Fruit fly (Drosophila melanogaster): Measurements from ENCODE around the gene CG11695.

DNA sequence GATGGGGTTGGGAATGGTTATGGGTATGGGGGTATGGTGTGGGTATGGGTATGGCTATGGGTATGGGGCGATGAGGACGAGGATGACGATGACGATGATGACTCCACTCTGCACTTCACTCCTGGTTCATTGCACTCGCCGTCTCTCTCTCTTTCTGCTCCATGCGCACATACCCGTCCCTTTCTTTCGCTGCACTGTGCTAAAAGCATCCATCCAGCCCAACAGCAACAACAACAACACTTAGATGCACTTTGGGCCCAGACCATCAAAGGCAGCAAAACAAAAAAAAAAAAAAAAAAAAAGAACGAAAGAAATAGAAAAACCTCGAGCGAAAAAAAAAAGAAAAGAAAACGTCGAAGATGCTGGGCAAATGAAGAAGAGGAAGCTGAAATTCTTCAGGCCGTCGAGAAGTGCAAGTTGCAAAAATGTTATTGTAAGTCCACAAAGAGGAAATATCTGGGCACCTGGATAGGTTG is 31.7 kb upstream of the CG11695 start:
- TF ChIP-seq D1 (tag; optimal IDR thresholded peaks at IDR 0.05) = no peak
- peak; percentile 57 for TF ChIP-seq EcR (GFP tag; optimal IDR thresholded peaks at IDR 0.05)
- TF ChIP-seq gl (tag; optimal IDR thresholded peaks at IDR 0.05) = no peak
- no peak for TF ChIP-seq Ets98B (GFP tag; IDR thresholded peaks at IDR 0.05)
- peak; percentile 52; the same call in 2 of the 3 replicates for TF ChIP-seq fd96Ca (GFP tag; IDR thresholded peaks at IDR 0.05)

Measured in whole organism, pupa.